Worm (Caenorhabditis elegans) whole organism, early embryonic: ENCODE data around the gene C27B7.7.

Experiments
- B0310.2 ChIP-seq: sonication (generic microtip); optimal IDR thresholded peaks from 2 replicates; lab custom pipeline; 2016; ENCODE audit warnings: mild to moderate bottlenecking, missing genetic modification characterization, missing compliant biosample characterization
- F13C5.2 ChIP-seq: sonication (generic microtip); optimal IDR thresholded peaks from 2 replicates; lab custom pipeline; 2017; ENCODE audit warnings: mild to moderate bottlenecking, missing genetic modification characterization, inconsistent platforms, missing compliant biosample characterization
- aly-1 ChIP-seq: sonication (generic microtip); optimal IDR thresholded peaks from 2 replicates; lab custom pipeline; 2016; ENCODE audit warnings: missing genetic modification characterization, missing compliant biosample characterization
- ama-1 ChIP-seq: fragments of 150-350 bp; optimal IDR thresholded peaks from 2 replicates; lab custom pipeline; 2014
- ceh-13 ChIP-seq: fragments of 200-800 bp; sonication (Bioruptor generic); optimal IDR thresholded peaks from 2 replicates; lab custom pipeline; 2018; ENCODE audit warnings: mild to moderate bottlenecking, missing genetic modification characterization, missing compliant biosample characterization
- ceh-36 ChIP-seq: sonication (generic microtip); optimal IDR thresholded peaks from 2 replicates; lab custom pipeline; 2016; ENCODE audit warnings: missing genetic modification characterization, inconsistent platforms, missing compliant biosample characterization
- ets-7 ChIP-seq: sonication (generic microtip); optimal IDR thresholded peaks from 2 replicates; lab custom pipeline; 2016; ENCODE audit warnings: missing genotype, missing genetic modification characterization, missing compliant biosample characterization
- flt-1 ChIP-seq: fragments of 200-800 bp; sonication (Bioruptor generic); IDR thresholded peaks from 2 replicates; pipeline ENCODE4 v1.3.6; 2022; ENCODE audit warnings: missing genetic modification characterization, missing compliant biosample characterization
- hmbx-1 ChIP-seq: sonication (generic microtip); optimal IDR thresholded peaks from 2 replicates; lab custom pipeline; 2016; ENCODE audit warnings: mild to moderate bottlenecking, missing genetic modification characterization, missing compliant biosample characterization
- hmg-4 ChIP-seq: fragments of 200-800 bp; sonication (Bioruptor generic); optimal IDR thresholded peaks from 2 replicates; lab custom pipeline; 2018; ENCODE audit warnings: mild to moderate bottlenecking, missing genetic modification characterization, missing compliant biosample characterization
- hnd-1 ChIP-seq: sonication (generic microtip); optimal IDR thresholded peaks from 2 replicates; lab custom pipeline; 2016; ENCODE audit warnings: missing genetic modification characterization, missing compliant biosample characterization
- pes-1 ChIP-seq: fragments of 200-800 bp; sonication (Bioruptor generic); IDR thresholded peaks from 2 replicates; pipeline ENCODE4 v1.3.6; 2022; ENCODE audit warnings: missing genetic modification reagents, missing genetic modification characterization, missing compliant biosample characterization
- scrt-1 ChIP-seq: fragments of 200-800 bp; sonication (Bioruptor generic); IDR thresholded peaks from 2 replicates; pipeline ENCODE4 v1.3.6; 2022; ENCODE audit warnings: missing genetic modification characterization, missing compliant biosample characterization
- sea-1 ChIP-seq: fragments of 200-800 bp; sonication (Bioruptor generic); conservative IDR thresholded peaks from 2 replicates; pipeline ENCODE4 v1.3.6; 2022; ENCODE audit warnings: missing genetic modification characterization, missing compliant biosample characterization
- tbx-11 ChIP-seq: fragments of 200-800 bp; sonication (Bioruptor generic); IDR thresholded peaks from 2 replicates; pipeline ENCODE4 v1.3.6; 2022; ENCODE audit warnings: missing genetic modification characterization, missing compliant biosample characterization
- tbx-37 ChIP-seq: fragments of 200-800 bp; sonication (Bioruptor generic); conservative IDR thresholded peaks from 2 replicates; pipeline ENCODE4 v1.3.6; 2022; ENCODE audit warnings: missing genetic modification reagents, missing genetic modification characterization, missing compliant biosample characterization
- tra-4 ChIP-seq: sonication (generic microtip); optimal IDR thresholded peaks from 2 replicates; lab custom pipeline; 2017; ENCODE audit warnings: missing genetic modification characterization, missing compliant biosample characterization

C27B7.7 gene

ce11 chrIV:8881181-8881580 lies 25.7 kb upstream of the C27B7.7 start, which contains the start of gene C09G9.8:
Gene C09G9.8, plus strand, starts transcription at chrIV:8881481.
- TF ChIP-seq ceh-13 (no peak), aly-1 (tag; lab: Kevin White, UChicago) (no peak), tbx-37 (GFP tag; lab: Robert Waterston, UW) (no peak), pes-1 (GFP tag; lab: Robert Waterston, UW) (no peak), ets-7 (tag; lab: Kevin White, UChicago) (no peak), flt-1 (GFP tag; lab: Robert Waterston, UW) (no peak), hnd-1 (tag; lab: Kevin White, UChicago) (no peak)

ce11 chrIV:8886228-8886627 lies 20.6 kb upstream of the C27B7.7 start, which contains the start of gene C09G9.5:
Gene C09G9.5, plus strand, starts transcription at chrIV:8886528.
- TF ChIP-seq ceh-13 (no peak), ama-1 (lab: Kevin White, UChicago) (no peak), scrt-1 (GFP tag; lab: Robert Waterston, UW) (no peak), tra-4 (tag; lab: Kevin White, UChicago) (no peak), sea-1 (GFP tag; lab: Robert Waterston, UW) (no peak), ets-7 (tag; lab: Kevin White, UChicago) (no peak), ceh-36 (no peak), pes-1 (GFP tag; lab: Robert Waterston, UW) (no peak), hnd-1 (tag; lab: Kevin White, UChicago) (no peak), flt-1 (GFP tag; lab: Robert Waterston, UW) (no peak), tbx-37 (GFP tag; lab: Robert Waterston, UW) (no peak), tbx-11 (GFP tag; lab: Robert Waterston, UW) (no peak)

- TF ChIP-seq flt-1 (GFP tag; lab: Robert Waterston, UW): no peak
- no peak for TF ChIP-seq tra-4 (tag; lab: Kevin White, UChicago)
- TF ChIP-seq F13C5.2 (tag; lab: Kevin White, UChicago): no peak
- TF ChIP-seq hmg-4: no peak
- no peak for TF ChIP-seq tbx-11 (GFP tag; lab: Robert Waterston, UW)
- no peak for TF ChIP-seq ceh-13
- TF ChIP-seq pes-1 (GFP tag; lab: Robert Waterston, UW): no peak
Observed at ce11 chrIV:8888525-8889026, 18.3 kb upstream of the C27B7.7 start, which contains the start of gene oma-1. Gene oma-1, plus strand, starts transcription at chrIV:8888976.

ce11 chrIV:8891131-8891530 lies 15.7 kb upstream of the C27B7.7 start, which contains the start of gene spr-2:
Gene spr-2, plus strand, starts transcription at chrIV:8891462.
- no peak for TF ChIP-seq flt-1 (GFP tag; lab: Robert Waterston, UW)

- no peak for TF ChIP-seq ceh-36
- TF ChIP-seq hmg-4: no peak
- TF ChIP-seq hmbx-1 (tag; lab: Kevin White, UChicago): no peak
Observed at ce11 chrIV:8892558-8892957, 14.3 kb upstream of the C27B7.7 start, which contains the start of gene C27B7.2. Gene C27B7.2, plus strand, starts transcription at chrIV:8892858.

ce11 chrIV:8893746-8894145 lies 13.1 kb upstream of the C27B7.7 start, which contains the start of gene rad-54.L2:
Gene rad-54.L2, plus strand, starts transcription at chrIV:8894077.
- TF ChIP-seq F13C5.2 (tag; lab: Kevin White, UChicago) (peak; percentile 7), ceh-13 (no peak), flt-1 (GFP tag; lab: Robert Waterston, UW) (no peak)

- TF ChIP-seq ama-1 (lab: Kevin White, UChicago) (no peak), tbx-37 (GFP tag; lab: Robert Waterston, UW) (no peak), F13C5.2 (tag; lab: Kevin White, UChicago) (no peak), ceh-13 (no peak), tbx-11 (GFP tag; lab: Robert Waterston, UW) (no peak), B0310.2 (no peak)
Observed at ce11 chrIV:8901346-8901745, 5.5 kb upstream of the C27B7.7 start, which contains the start of gene C27B7.5. Gene C27B7.5, plus strand, starts transcription at chrIV:8901646.

ce11 chrIV:8906164-8906563 lies 679 bp upstream of the C27B7.7 start, which contains the start of gene C27B7.6:
Gene C27B7.6, minus strand, starts transcription at chrIV:8906345.
- no peak for TF ChIP-seq ets-7 (tag; lab: Kevin White, UChicago)

- TF ChIP-seq ceh-36: no peak
- TF ChIP-seq tbx-11 (GFP tag; lab: Robert Waterston, UW): no peak
- TF ChIP-seq tra-4 (tag; lab: Kevin White, UChicago): no peak
Observed at ce11 chrIV:8914187-8914586, 7.3 kb downstream of the C27B7.7 start.

- TF ChIP-seq tra-4 (tag; lab: Kevin White, UChicago) (no peak), sea-1 (GFP tag; lab: Robert Waterston, UW) (no peak), tbx-11 (GFP tag; lab: Robert Waterston, UW) (no peak), ceh-13 (no peak), pes-1 (GFP tag; lab: Robert Waterston, UW) (no peak), hmg-4 (no peak), ets-7 (tag; lab: Kevin White, UChicago) (no peak), B0310.2 (no peak), ama-1 (lab: Kevin White, UChicago) (no peak), ceh-36 (no peak), hmbx-1 (tag; lab: Kevin White, UChicago) (no peak), scrt-1 (GFP tag; lab: Robert Waterston, UW) (no peak), hnd-1 (tag; lab: Kevin White, UChicago) (no peak), tbx-37 (GFP tag; lab: Robert Waterston, UW) (no peak), F13C5.2 (tag; lab: Kevin White, UChicago) (no peak), aly-1 (tag; lab: Kevin White, UChicago) (no peak)
Observed at ce11 chrIV:8916010-8916409, 9.2 kb downstream of the C27B7.7 start, which contains the start of gene C27B7.9. Gene C27B7.9, minus strand, starts transcription at chrIV:8916110.
